Fruit fly (Drosophila melanogaster) whole organism, embryonic: ENCODE measurements around the gene capu.

Experiments used
- C15 ChIP-seq: fragments of 200-800 bp; sonication (Bioruptor generic); IDR thresholded peaks from 3 replicates; pipeline ENCODE4 v1.3.6; 2022; ENCODE audit warnings: missing biosample characterization, missing genetic modification characterization
- CG10462 ChIP-seq: fragments of 200-800 bp; sonication (Bioruptor generic); optimal IDR thresholded peaks from 2 replicates; lab custom pipeline; 2016; ENCODE audit warnings: missing biosample characterization, missing genetic modification characterization
- CG10565 ChIP-seq: fragments of 200-800 bp; sonication (Bioruptor generic); optimal IDR thresholded peaks from 3 replicates; lab custom pipeline; 2016; ENCODE audit warnings: missing biosample characterization, mild to moderate bottlenecking, missing genetic modification characterization
- CG10959 ChIP-seq: fragments of 200-800 bp; sonication (Bioruptor generic); IDR thresholded peaks from 2 replicates; pipeline ENCODE4 v1.3.6; 2022; ENCODE audit warnings: missing biosample characterization, missing genetic modification characterization
- CG10979 ChIP-seq: fragments of 200-800 bp; sonication (Bioruptor generic); optimal IDR thresholded peaks from 2 replicates; lab custom pipeline; 2018; ENCODE audit warnings: missing biosample characterization, mild to moderate bottlenecking, missing genetic modification characterization, moderate library complexity
- CG11247 ChIP-seq: fragments of 200-800 bp; sonication (Bioruptor generic); IDR thresholded peaks from 2 replicates; pipeline ENCODE4 v1.3.6; 2022; ENCODE audit warnings: missing biosample characterization, missing genetic modification characterization
- CG12236 ChIP-seq: fragments of 200-800 bp; sonication (Bioruptor generic); optimal IDR thresholded peaks from 2 replicates; lab custom pipeline; 2016; ENCODE audit warnings: missing biosample characterization, missing genetic modification characterization
- CG12942 ChIP-seq: fragments of 200-800 bp; sonication (Bioruptor generic); optimal IDR thresholded peaks from 3 replicates; lab custom pipeline; 2016; ENCODE audit warnings: missing biosample characterization, missing genetic modification characterization
- CG15011 ChIP-seq: fragments of 200-800 bp; sonication (Bioruptor generic); optimal IDR thresholded peaks from 3 replicates; lab custom pipeline; 2018; ENCODE audit warnings: missing biosample characterization, mild to moderate bottlenecking, missing genetic modification characterization
- CG17186 ChIP-seq: fragments of 200-800 bp; sonication (Bioruptor generic); optimal IDR thresholded peaks from 3 replicates; lab custom pipeline; 2017; ENCODE audit warnings: missing biosample characterization, missing genetic modification reagents, missing genetic modification characterization
- CG17912 ChIP-seq: fragments of 200-800 bp; sonication (Bioruptor generic); optimal IDR thresholded peaks from 2 replicates; lab custom pipeline; 2018; ENCODE audit warnings: missing biosample characterization, mild to moderate bottlenecking, missing genetic modification characterization
- CG2129 ChIP-seq: fragments of 200-800 bp; sonication (Bioruptor generic); IDR thresholded peaks from 2 replicates; pipeline ENCODE4 v1.3.6; 2022; ENCODE audit warnings: missing biosample characterization, missing genetic modification characterization; ENCODE audit not compliant: partially characterized antibody
- CG2678 ChIP-seq: fragments of 200-800 bp; sonication (Bioruptor generic); optimal IDR thresholded peaks from 3 replicates; lab custom pipeline; 2019; ENCODE audit warnings: missing biosample characterization, mild to moderate bottlenecking, missing genetic modification characterization, moderate library complexity
- CG2889 ChIP-seq: fragments of 200-800 bp; sonication (Bioruptor generic); IDR thresholded peaks from 3 replicates; pipeline ENCODE4 v1.3.6; 2022; ENCODE audit warnings: missing biosample characterization, missing genetic modification characterization
- CG33557 ChIP-seq: fragments of 200-800 bp; sonication (Bioruptor generic); optimal IDR thresholded peaks from 2 replicates; lab custom pipeline; 2019; ENCODE audit warnings: missing biosample characterization, mild to moderate bottlenecking, missing genetic modification characterization, moderate library complexity
- CG3407 ChIP-seq: fragments of 200-800 bp; sonication (Bioruptor generic); optimal IDR thresholded peaks from 2 replicates; lab custom pipeline; 2018; ENCODE audit warnings: missing biosample characterization, mild to moderate bottlenecking, missing genetic modification characterization
- CG34376 ChIP-seq: fragments of 200-800 bp; sonication (Bioruptor generic); optimal IDR thresholded peaks from 2 replicates; lab custom pipeline; 2018; ENCODE audit warnings: missing biosample characterization, mild to moderate bottlenecking, missing genetic modification characterization
- CG4424 ChIP-seq: fragments of 200-800 bp; sonication (Bioruptor generic); optimal IDR thresholded peaks from 3 replicates; lab custom pipeline; 2016; ENCODE audit warnings: missing biosample characterization, missing genetic modification characterization
- CG8359 ChIP-seq: fragments of 200-800 bp; sonication (Bioruptor generic); optimal IDR thresholded peaks from 2 replicates; lab custom pipeline; 2017; ENCODE audit warnings: missing biosample characterization, mild to moderate bottlenecking, missing genetic modification characterization, borderline replicate concordance
- CG9609 ChIP-seq: fragments of 200-800 bp; sonication (Bioruptor generic); optimal IDR thresholded peaks from 3 replicates; lab custom pipeline; 2016; ENCODE audit warnings: missing biosample characterization, missing genetic modification characterization
- Doc3 ChIP-seq: fragments of 200-800 bp; sonication (Bioruptor generic); IDR thresholded peaks from 3 replicates; pipeline ENCODE4 v1.3.6; 2022; ENCODE audit warnings: missing biosample characterization, missing genetic modification characterization; ENCODE audit not compliant: partially characterized antibody
- Drgx ChIP-seq: fragments of 200-800 bp; sonication (Bioruptor generic); IDR thresholded peaks from 2 replicates; pipeline ENCODE4 v1.3.6; 2022; ENCODE audit warnings: missing biosample characterization, missing genetic modification characterization
- Fer2 ChIP-seq: fragments of 200-800 bp; sonication (Bioruptor generic); optimal IDR thresholded peaks from 2 replicates; lab custom pipeline; 2018; ENCODE audit warnings: missing biosample characterization, mild to moderate bottlenecking, missing genetic modification characterization, moderate library complexity
- H2.0 ChIP-seq: fragments of 200-800 bp; sonication (Bioruptor generic); IDR thresholded peaks from 2 replicates; pipeline ENCODE4 v1.3.6; 2022; ENCODE audit warnings: missing biosample characterization, missing genetic modification characterization
- HLHmδ ChIP-seq: fragments of 200-800 bp; sonication (Bioruptor generic); optimal IDR thresholded peaks from 2 replicates; lab custom pipeline; 2018; ENCODE audit warnings: missing biosample characterization, mild to moderate bottlenecking, missing genetic modification characterization, moderate library complexity
- Lhr ChIP-seq: fragments of 200-800 bp; sonication (Bioruptor generic); optimal IDR thresholded peaks from 3 replicates; lab custom pipeline; 2017; ENCODE audit warnings: mild to moderate bottlenecking, missing biosample characterization, missing genetic modification reagents, missing genetic modification characterization
- NC2β ChIP-seq: fragments of 200-800 bp; sonication (Bioruptor generic); optimal IDR thresholded peaks from 2 replicates; lab custom pipeline; 2016; ENCODE audit warnings: missing biosample characterization, missing genetic modification characterization
- Opbp ChIP-seq: fragments of 200-800 bp; sonication (Bioruptor generic); IDR thresholded peaks from 3 replicates; pipeline ENCODE4 v1.3.6; 2022; ENCODE audit warnings: missing biosample characterization, missing genetic modification characterization; ENCODE audit not compliant: partially characterized antibody
- Rfx ChIP-seq: fragments of 200-800 bp; sonication (Bioruptor generic); IDR thresholded peaks from 2 replicates; pipeline ENCODE4 v1.3.6; 2022; ENCODE audit warnings: missing biosample characterization, missing genetic modification characterization
- Sin3A ChIP-seq: fragments of >200 bp; optimal IDR thresholded peaks from 2 replicates; lab custom pipeline; 2018
- Sry-β ChIP-seq: fragments of 200-800 bp; sonication (Bioruptor generic); optimal IDR thresholded peaks from 2 replicates; lab custom pipeline; 2018; ENCODE audit warnings: missing biosample characterization, mild to moderate bottlenecking, missing genetic modification characterization, moderate library complexity
- Ssrp ChIP-seq: fragments of 200-800 bp; sonication (Bioruptor generic); optimal IDR thresholded peaks from 2 replicates; lab custom pipeline; 2018; ENCODE audit warnings: missing biosample characterization, mild to moderate bottlenecking, missing genetic modification characterization, moderate library complexity
- Tbp ChIP-seq: fragments of >200 bp; optimal IDR thresholded peaks from 2 replicates; lab custom pipeline; 2018; ENCODE audit warnings: missing biosample characterization, missing genetic modification characterization
- Usf ChIP-seq: fragments of 200-800 bp; sonication (Bioruptor generic); optimal IDR thresholded peaks from 2 replicates; lab custom pipeline; 2017; ENCODE audit warnings: missing genotype, missing biosample characterization, missing genetic modification characterization
- ac ChIP-seq: fragments of 200-800 bp; sonication (Bioruptor generic); optimal IDR thresholded peaks from 3 replicates; lab custom pipeline; 2017; ENCODE audit warnings: missing biosample characterization, mild to moderate bottlenecking, missing genetic modification characterization
- dan ChIP-seq: fragments of 200-800 bp; sonication (Bioruptor generic); IDR thresholded peaks from 2 replicates; pipeline ENCODE4 v1.3.6; 2022; ENCODE audit warnings: missing biosample characterization, missing genetic modification characterization
- danr ChIP-seq: fragments of 200-800 bp; sonication (Bioruptor generic); IDR thresholded peaks from 2 replicates; pipeline ENCODE4 v1.3.6; 2022; ENCODE audit warnings: missing biosample characterization, missing genetic modification characterization
- fd96Cb ChIP-seq: fragments of 200-800 bp; sonication (Bioruptor generic); optimal IDR thresholded peaks from 2 replicates; lab custom pipeline; 2018; ENCODE audit warnings: missing biosample characterization, mild to moderate bottlenecking, missing genetic modification characterization, moderate library complexity
- gsb-n ChIP-seq: fragments of 200-800 bp; sonication (Bioruptor generic); optimal IDR thresholded peaks from 3 replicates; lab custom pipeline; 2018; ENCODE audit warnings: missing biosample characterization, mild to moderate bottlenecking, missing genetic modification characterization
- gt ChIP-seq: fragments of 200-800 bp; sonication (Bioruptor generic); IDR thresholded peaks from 2 replicates; pipeline ENCODE4 v1.3.6; 2022; ENCODE audit warnings: missing biosample characterization, missing genetic modification characterization
- hb ChIP-seq: fragments of 200-800 bp; sonication (Bioruptor generic); IDR thresholded peaks from 3 replicates; pipeline ENCODE4 v1.3.6; 2022; ENCODE audit warnings: missing biosample characterization, missing genetic modification characterization; ENCODE audit not compliant: partially characterized antibody
- insv ChIP-seq, 2 experiments: fragments of 200-800 bp; sonication (Bioruptor generic); optimal IDR thresholded peaks; 3 replicates each; lab custom pipeline; 2016 to 2018; ENCODE audit warnings: missing biosample characterization in 2 of 2, missing genetic modification characterization in 2 of 2
- luna ChIP-seq: fragments of 200-800 bp; sonication (Bioruptor generic); optimal IDR thresholded peaks from 2 replicates; lab custom pipeline; 2016; ENCODE audit warnings: missing biosample characterization, missing genetic modification characterization
- nau ChIP-seq: fragments of 200-800 bp; sonication (Bioruptor generic); optimal IDR thresholded peaks from 3 replicates; lab custom pipeline; 2017; ENCODE audit warnings: missing biosample characterization, mild to moderate bottlenecking, missing genetic modification characterization, missing genetic modification reagents
- otp ChIP-seq: fragments of 200-800 bp; sonication (Bioruptor generic); IDR thresholded peaks from 3 replicates; pipeline ENCODE4, ENCODE4 v1.3.6; 2022; ENCODE audit warnings: missing biosample characterization, missing genetic modification characterization
- pho ChIP-seq: fragments of 200-800 bp; sonication (Bioruptor generic); optimal IDR thresholded peaks from 2 replicates; lab custom pipeline; 2016; ENCODE audit warnings: missing biosample characterization, missing genetic modification characterization
- pros ChIP-seq: fragments of 200-800 bp; sonication (Bioruptor generic); optimal IDR thresholded peaks from 3 replicates; lab custom pipeline; 2019; ENCODE audit warnings: missing biosample characterization, mild to moderate bottlenecking, missing genetic modification characterization, moderate library complexity
- row ChIP-seq: fragments of 200-800 bp; sonication (Bioruptor generic); IDR thresholded peaks from 3 replicates; pipeline ENCODE4 v1.3.6; 2022; ENCODE audit warnings: missing biosample characterization, missing genetic modification characterization
- sens ChIP-seq: fragments of 200-800 bp; sonication (Bioruptor generic); peaks from one replicate; lab custom pipeline; 2016; ENCODE audit warnings: missing biosample characterization, missing genetic modification characterization
- tin ChIP-seq: fragments of 200-800 bp; sonication (Bioruptor generic); optimal IDR thresholded peaks from 3 replicates; lab custom pipeline; 2016; ENCODE audit warnings: missing biosample characterization, missing genetic modification characterization
- tll ChIP-seq, 2 experiments: fragments of 200-800 bp in 1 of 2; fragments of >200 bp in 1 of 2; sonication (Bioruptor generic) in 1 of 2; optimal IDR thresholded peaks; 2 replicates each; lab custom pipeline; 2017 to 2019; ENCODE audit warnings: missing biosample characterization in 2 of 2, missing genetic modification characterization in 2 of 2, mild to moderate bottlenecking in 1 of 2, moderate library complexity in 1 of 2

The capu gene

DNA sequence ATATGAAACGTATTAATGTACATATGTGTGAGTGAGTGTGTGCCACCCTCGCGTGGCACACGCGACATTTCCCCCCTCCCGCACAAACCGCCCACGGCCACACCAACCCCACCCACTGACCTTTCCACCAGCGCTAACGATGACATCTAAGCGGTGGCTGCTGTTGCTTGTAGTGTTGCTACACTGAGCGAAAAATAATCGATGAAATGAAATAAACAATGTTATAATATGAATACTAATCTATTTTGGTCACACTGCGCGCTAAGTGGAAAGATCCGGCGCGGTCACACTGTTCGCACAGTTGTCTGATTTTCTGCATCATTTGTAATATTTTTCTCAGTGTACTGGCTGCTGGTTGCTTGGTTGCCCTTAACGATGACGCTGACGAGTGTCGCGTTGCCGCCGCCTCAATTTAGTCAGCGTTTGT lies 70.4 kb downstream of the capu start (continued):
- peak; percentile 95 for TF ChIP-seq CG11247 (GFP tag; lab: Robert Waterston, UW)
- peak; percentile 99 for TF ChIP-seq CG10979
- peak; percentile 84 for TF ChIP-seq pho (GFP tag; lab: Kevin White, UChicago)
- peak; percentile 98 for TF ChIP-seq CG3407 (GFP tag; lab: Kevin White, UChicago)
- no peak for TF ChIP-seq hb (GFP tag; lab: Robert Waterston, UW)
- TF ChIP-seq row (GFP tag; lab: Robert Waterston, UW): peak; percentile 96
- TF ChIP-seq CG2889 (GFP tag; lab: Robert Waterston, UW): peak; percentile 90
- TF ChIP-seq CG15011 (GFP tag; lab: Kevin White, UChicago): peak; percentile 87
- TF ChIP-seq CG17912 (GFP tag; lab: Kevin White, UChicago): peak; percentile 86
- TF ChIP-seq CG10462 (GFP tag; lab: Kevin White, UChicago): peak; percentile 96
- peak; percentile 93 for TF ChIP-seq gt (GFP tag; lab: Robert Waterston, UW)
- TF ChIP-seq CG10959 (GFP tag; lab: Robert Waterston, UW): peak; percentile 98
- TF ChIP-seq Lhr: peak; percentile 97
- TF ChIP-seq CG10565 (GFP tag; lab: Kevin White, UChicago): peak; percentile 92
- TF ChIP-seq luna: peak; percentile 75
- TF ChIP-seq NC2β: peak; percentile 98
- TF ChIP-seq Sry-β (GFP tag; lab: Kevin White, UChicago): peak; percentile 75
- peak; percentile 100 for TF ChIP-seq sens (GFP tag; lab: Kevin White, UChicago)
- peak; percentile 93 for TF ChIP-seq Rfx (GFP tag; lab: Robert Waterston, UW)
- no peak for TF ChIP-seq CG2129 (GFP tag; lab: Robert Waterston, UW)
- peak; percentile 47 for TF ChIP-seq CG34376 (GFP tag; lab: Kevin White, UChicago)
- TF ChIP-seq C15: peak; percentile 70; the same call in 1 of the 3 replicates
- TF ChIP-seq Drgx: peak; percentile 50; the same call in 1 of the 2 replicates
- peak; percentile 94 for TF ChIP-seq nau (GFP tag; lab: Kevin White, UChicago)
- TF ChIP-seq Fer2 (tag; lab: Kevin White, UChicago): peak; percentile 68
- peak; percentile 97 for TF ChIP-seq otp
- peak; percentile 95 for TF ChIP-seq H2.0 (GFP tag; lab: Robert Waterston, UW)
- TF ChIP-seq CG9609: peak; percentile 95
- TF ChIP-seq dan (GFP tag; lab: Robert Waterston, UW): peak; percentile 92
- TF ChIP-seq insv (GFP tag; optimal IDR thresholded peaks at IDR 0.05; lab: Kevin White, UChicago): peak; percentile 18 to 50
- TF ChIP-seq CG8359 (GFP tag; lab: Kevin White, UChicago): peak; percentile 94
- peak; percentile 97 for TF ChIP-seq Ssrp
- TF ChIP-seq Tbp (GFP tag; lab: Kevin White, UChicago): no peak
- TF ChIP-seq HLHmδ (GFP tag; lab: Kevin White, UChicago): peak; percentile 95
- peak; percentile 91 for TF ChIP-seq danr (GFP tag; lab: Robert Waterston, UW)
- TF ChIP-seq Sin3A (lab: Kevin White, UChicago): no peak
- TF ChIP-seq pros (GFP tag; lab: Kevin White, UChicago): peak; percentile 76
- peak; percentile 95 for TF ChIP-seq CG17186
- peak; percentile 95 for TF ChIP-seq CG2678
- no peak for TF ChIP-seq Doc3 (GFP tag; lab: Robert Waterston, UW)
- TF ChIP-seq tll (GFP tag; optimal IDR thresholded peaks at IDR 0.05; lab: Kevin White, UChicago): peak in 1 of 2 experiments; percentile 83
- peak; percentile 96 for TF ChIP-seq CG33557 (GFP tag; lab: Kevin White, UChicago)
- peak; percentile 98 for TF ChIP-seq ac
- TF ChIP-seq tin: peak; percentile 99
- TF ChIP-seq fd96Cb (tag; lab: Kevin White, UChicago): peak; percentile 98
- no peak for TF ChIP-seq Opbp (GFP tag; lab: Robert Waterston, UW)
- TF ChIP-seq CG4424 (GFP tag; lab: Kevin White, UChicago): peak; percentile 98
- peak; percentile 97 for TF ChIP-seq CG12236 (GFP tag; lab: Kevin White, UChicago)
- peak; percentile 94 for TF ChIP-seq Usf (GFP tag; lab: Kevin White, UChicago)
- peak; percentile 94 for TF ChIP-seq CG12942 (GFP tag; lab: Kevin White, UChicago)
- peak; percentile 98 for TF ChIP-seq gsb-n (tag; lab: Kevin White, UChicago)
